Worm (Caenorhabditis elegans) whole organism, mixed stage, embryonic: Measurements from ENCODE around the gene ZK666.11.

Source experiments
- M03D4.4 ChIP-seq: sonication (generic microtip); optimal IDR thresholded peaks from 2 replicates; lab custom pipeline; 2017; ENCODE audit warnings: mild to moderate bottlenecking, missing genetic modification characterization, missing compliant biosample characterization
- cnd-1 ChIP-seq: fragments of 200-800 bp; sonication (Bioruptor generic); optimal IDR thresholded peaks from 2 replicates; lab custom pipeline; 2018; ENCODE audit warnings: mild to moderate bottlenecking, missing genetic modification characterization, missing compliant biosample characterization
- elt-1 ChIP-seq: sonication (generic microtip); optimal IDR thresholded peaks from 2 replicates; lab custom pipeline; 2017; ENCODE audit warnings: missing genetic modification characterization, mild to moderate bottlenecking, missing compliant biosample characterization, antibody characterized with exemption, moderate library complexity, borderline replicate concordance; ENCODE audit not compliant: insufficient read depth
- lsy-2 ChIP-seq: fragments of 150-350 bp; optimal IDR thresholded peaks from 2 replicates; lab custom pipeline; 2014; ENCODE audit warnings: missing biosample characterization, missing genetic modification characterization
- mab-5 ChIP-seq: fragments of 150-350 bp; optimal IDR thresholded peaks from 2 replicates; lab custom pipeline; 2014; ENCODE audit warnings: missing biosample characterization, missing genetic modification characterization
- nhr-12 ChIP-seq: fragments of 150-350 bp; optimal IDR thresholded peaks from 2 replicates; lab custom pipeline; 2014; ENCODE audit warnings: missing biosample characterization, missing genetic modification characterization
- nhr-237 ChIP-seq: fragments of 150-350 bp; optimal IDR thresholded peaks from 2 replicates; lab custom pipeline; 2014; ENCODE audit warnings: missing biosample characterization, missing genetic modification characterization
- nhr-28 ChIP-seq: fragments of 150-350 bp; optimal IDR thresholded peaks from 2 replicates; lab custom pipeline; 2014; ENCODE audit warnings: missing biosample characterization, missing genetic modification characterization

DNA sequence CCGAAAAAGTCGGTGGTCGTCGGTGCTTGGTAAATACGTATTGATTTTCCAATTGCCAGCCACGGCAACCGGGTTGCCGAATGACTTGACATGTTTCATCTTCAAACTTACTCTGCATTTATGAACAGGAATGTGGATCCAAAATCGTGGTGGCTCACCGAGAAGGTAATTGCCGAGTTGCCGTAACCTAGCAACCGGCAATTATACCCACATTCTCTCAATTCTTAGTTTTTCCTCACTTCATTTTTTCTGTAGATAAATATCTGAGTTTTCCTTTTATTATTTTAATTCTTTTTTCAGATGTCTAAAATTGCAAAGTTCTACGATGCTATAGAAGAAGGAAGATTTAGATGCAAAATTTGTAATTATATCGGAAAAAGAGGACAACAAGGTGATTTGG, 29.7 kb upstream of the ZK666.11 start, which contains the start of gene ZK673.4:
- TF ChIP-seq elt-1 (tag; lab: Kevin White, UChicago): no peak
- no peak for TF ChIP-seq M03D4.4 (tag; lab: Kevin White, UChicago)
- no peak for TF ChIP-seq nhr-237
- TF ChIP-seq nhr-28: no peak
- TF ChIP-seq cnd-1 (tag; lab: Kevin White, UChicago): no peak
- no peak for TF ChIP-seq mab-5 (tag; lab: Kevin White, UChicago)
- TF ChIP-seq lsy-2 (tag; lab: Kevin White, UChicago): no peak
- TF ChIP-seq nhr-12 (tag; lab: Kevin White, UChicago): no peak
